Fruit fly (Drosophila melanogaster): ENCODE measurements around the gene CG42359.

Gene CG42359

dm6 chr3R:19164873-19165456 is 2.9 kb upstream of the CG42359 start (continued):
- TF ChIP-seq maf-S (GFP tag; optimal IDR thresholded peaks at IDR 0.05), result no peak
- peak; percentile 33; the same call in 1 of the 2 replicates for TF ChIP-seq CG10366 (GFP tag; IDR thresholded peaks at IDR 0.05)
- peak; percentile 49 for TF ChIP-seq CG30403 (GFP tag; optimal IDR thresholded peaks at IDR 0.05)
- TF ChIP-seq Dad (GFP tag; optimal IDR thresholded peaks at IDR 0.05), result peak; percentile 8
- no peak for TF ChIP-seq ap (GFP tag; IDR thresholded peaks at IDR 0.05)
- peak; percentile 9 for TF ChIP-seq CG18599 (GFP tag; optimal IDR thresholded peaks at IDR 0.05)
- TF ChIP-seq sug (tag; optimal IDR thresholded peaks at IDR 0.05), result no peak
- TF ChIP-seq Oli (tag; optimal IDR thresholded peaks at IDR 0.05), result peak; percentile 64
- no peak for TF ChIP-seq eyg (GFP tag; optimal IDR thresholded peaks at IDR 0.05)
- TF ChIP-seq tll (GFP tag; optimal IDR thresholded peaks at IDR 0.05), result no peak
- peak; percentile 50; the same call in 1 of the 2 replicates for TF ChIP-seq sob (GFP tag; IDR thresholded peaks at IDR 0.05)
- no peak for TF ChIP-seq ftz-f1 (GFP tag; optimal IDR thresholded peaks at IDR 0.05)
- peak; percentile 27 for TF ChIP-seq CG1529 (GFP tag; optimal IDR thresholded peaks at IDR 0.05)
- no peak for TF ChIP-seq CG8388 (GFP tag; optimal IDR thresholded peaks at IDR 0.05)
- peak; percentile 44 for TF ChIP-seq Xbp1 (GFP tag; optimal IDR thresholded peaks at IDR 0.05)
- no peak for TF ChIP-seq CG7963 (GFP tag; IDR thresholded peaks at IDR 0.05; ENCODE audit: partially characterized antibody)
- peak; percentile 7 for TF ChIP-seq CG1602 (GFP tag; optimal IDR thresholded peaks at IDR 0.05)
- TF ChIP-seq CG3838 (GFP tag; optimal IDR thresholded peaks at IDR 0.05), result no peak
- TF ChIP-seq CG12155 (GFP tag; optimal IDR thresholded peaks at IDR 0.05), result peak; percentile 17
- peak; percentile 26 for TF ChIP-seq ind (GFP tag; optimal IDR thresholded peaks at IDR 0.05)
- TF ChIP-seq rib (GFP tag; IDR thresholded peaks at IDR 0.05), result no peak
- TF ChIP-seq Camta (GFP tag; optimal IDR thresholded peaks at IDR 0.05), result no peak
- TF ChIP-seq Scr (GFP tag; IDR thresholded peaks at IDR 0.05; ENCODE audit: partially characterized antibody), result no peak
- no peak for TF ChIP-seq CG8944 (GFP tag; optimal IDR thresholded peaks at IDR 0.05)
- TF ChIP-seq Med (GFP tag), result peak; percentile 84
- peak; percentile 33 for TF ChIP-seq Ssrp (tag; optimal IDR thresholded peaks at IDR 0.05)
- TF ChIP-seq CG12659 (GFP tag; optimal IDR thresholded peaks at IDR 0.05), result peak; percentile 50
- TF ChIP-seq CG9437 (GFP tag; optimal IDR thresholded peaks at IDR 0.05), result peak; percentile 60
- no peak for TF ChIP-seq fd102C (GFP tag; optimal IDR thresholded peaks at IDR 0.05)
- peak; percentile 41 for TF ChIP-seq CG14441 (GFP tag; IDR thresholded peaks at IDR 0.05)
- TF ChIP-seq tup (GFP tag; optimal IDR thresholded peaks at IDR 0.05), result no peak
- TF ChIP-seq grau (tag; optimal IDR thresholded peaks at IDR 0.05), result peak; percentile 60
- no peak for TF ChIP-seq Opbp (GFP tag; IDR thresholded peaks at IDR 0.05; ENCODE audit: partially characterized antibody)

dm6 chr3R:19163972-19164819 is 2.1 kb upstream of the CG42359 start, which contains the start of gene sqz:
Gene sqz (plus strand): TSS chr3R:19164211.
- TF ChIP-seq ATbp (GFP tag; optimal IDR thresholded peaks at IDR 0.05) (no peak), lmd (GFP tag; IDR thresholded peaks at IDR 0.05) (no peak), Myb (GFP tag; optimal IDR thresholded peaks at IDR 0.05) (no peak), dysf (GFP tag; IDR thresholded peaks at IDR 0.05) (no peak), TFAM (GFP tag; optimal IDR thresholded peaks at IDR 0.05) (no peak), Meics (GFP tag; optimal IDR thresholded peaks at IDR 0.05) (no peak), Fer2 (tag; optimal IDR thresholded peaks at IDR 0.05) (no peak), so (GFP tag; IDR thresholded peaks at IDR 0.05) (peak; percentile 42; the same call in 1 of the 3 replicates), ranshi (GFP tag; IDR thresholded peaks at IDR 0.05) (peak; percentile 23; the same call in 1 of the 2 replicates), ken (GFP tag; IDR thresholded peaks at IDR 0.05) (no peak), aop (GFP tag; IDR thresholded peaks at IDR 0.05) (no peak), knrl (GFP tag; IDR thresholded peaks at IDR 0.05; ENCODE audit: partially characterized antibody) (no peak), Bdp1 (GFP tag; optimal IDR thresholded peaks at IDR 0.05) (no peak), CG3065 (GFP tag; optimal IDR thresholded peaks at IDR 0.05) (no peak), E2f2 (GFP tag; IDR thresholded peaks at IDR 0.05) (peak; percentile 36; the same call in 1 of the 2 replicates), mam (GFP tag; optimal IDR thresholded peaks at IDR 0.05) (no peak), CG9215 (GFP tag; IDR thresholded peaks at IDR 0.05) (no peak)
